Worm (Caenorhabditis elegans) whole organism, dauer: ENCODE measurements around the gene snt-3.

ENCODE experiments used
- unc-62 ChIP-seq: sonication (generic microtip); optimal IDR thresholded peaks from 2 replicates; lab custom pipeline; 2017; ENCODE audit warnings: missing biosample characterization, missing genetic modification reagents, missing genetic modification characterization

The snt-3 gene

ce11 chrV:1370914-1371313, at the start of gene snt-3:
snt-3 (minus strand) TSS chrV:1371014.
- no peak for TF ChIP-seq unc-62 (GFP tag; lab: Kevin White, UChicago)

ce11 chrV:1416154-1416553, 45.3 kb upstream of the snt-3 start:
- TF ChIP-seq unc-62 (GFP tag; lab: Kevin White, UChicago) = no peak

ce11 chrV:1414615-1415433, 44.0 kb upstream of the snt-3 start:
- TF ChIP-seq unc-62 (GFP tag; lab: Kevin White, UChicago) = no peak

- no peak for TF ChIP-seq unc-62 (GFP tag; lab: Kevin White, UChicago)
These were observed 40.6 kb upstream of the snt-3 start, which contains the start of gene snt-5 for ce11 chrV:1411459-1411858. snt-5 (minus strand) TSS chrV:1411559.

ce11 chrV:1410727-1411126, 39.9 kb upstream of the snt-3 start:
- no peak for TF ChIP-seq unc-62 (GFP tag; lab: Kevin White, UChicago)

- TF ChIP-seq unc-62 (GFP tag; lab: Kevin White, UChicago) = no peak
These were observed 37.3 kb upstream of the snt-3 start for ce11 chrV:1408116-1408515.

- TF ChIP-seq unc-62 (GFP tag; lab: Kevin White, UChicago) = no peak
These were observed 22.1 kb upstream of the snt-3 start, which contains the start of gene Y75B7AR.1 for ce11 chrV:1392900-1393299. Y75B7AR.1 (minus strand) TSS chrV:1393000.

ce11 chrV:1390415-1390814, 19.6 kb upstream of the snt-3 start:
- no peak for TF ChIP-seq unc-62 (GFP tag; lab: Kevin White, UChicago)

- TF ChIP-seq unc-62 (GFP tag; lab: Kevin White, UChicago) = no peak
These were observed 19.0 kb upstream of the snt-3 start for ce11 chrV:1389838-1390237.

- no peak for TF ChIP-seq unc-62 (GFP tag; lab: Kevin White, UChicago)
These were observed 17.4 kb upstream of the snt-3 start for ce11 chrV:1388247-1388646.

ce11 chrV:1383206-1383908, 12.5 kb upstream of the snt-3 start, which contains the start of gene rga-4:
rga-4 (minus strand) TSS chrV:1383256.
- TF ChIP-seq unc-62 (GFP tag; lab: Kevin White, UChicago) = no peak

ce11 chrV:1378010-1378409, 7.2 kb upstream of the snt-3 start:
- no peak for TF ChIP-seq unc-62 (GFP tag; lab: Kevin White, UChicago)

- no peak for TF ChIP-seq unc-62 (GFP tag; lab: Kevin White, UChicago)
These were observed 4.2 kb upstream of the snt-3 start for ce11 chrV:1375007-1375406.

ce11 chrV:1368138-1368537, 2.7 kb downstream of the snt-3 start:
- TF ChIP-seq unc-62 (GFP tag; lab: Kevin White, UChicago) = no peak

ce11 chrV:1366082-1366481, 4.7 kb downstream of the snt-3 start:
- TF ChIP-seq unc-62 (GFP tag; lab: Kevin White, UChicago) = no peak

- TF ChIP-seq unc-62 (GFP tag; lab: Kevin White, UChicago) = no peak
These were observed 6.5 kb downstream of the snt-3 start for ce11 chrV:1364346-1364745.
